Worm (Caenorhabditis elegans): ENCODE measurements around the gene lst-2.

The lst-2 gene

ce11 chrX:4359030-4359429, 24.1 kb downstream of the lst-2 start:
- TF ChIP-seq mab-5 (tag; optimal IDR thresholded peaks at IDR 0.05) (no peak), flh-1 (GFP tag; optimal IDR thresholded peaks at IDR 0.05) (no peak), drap-1 (GFP tag; optimal IDR thresholded peaks at IDR 0.05) (no peak), bed-3 (GFP tag; optimal IDR thresholded peaks at IDR 0.05) (no peak), lin-32 (GFP tag; optimal IDR thresholded peaks at IDR 0.05) (no peak), unc-39 (tag; optimal IDR thresholded peaks at IDR 0.05) (no peak), mep-1 (tag; optimal IDR thresholded peaks at IDR 0.05) (no peak), sptf-1 (tag; optimal IDR thresholded peaks at IDR 0.05) (no peak), ztf-11 (tag; optimal IDR thresholded peaks at IDR 0.05) (no peak), lin-13 (tag; optimal IDR thresholded peaks at IDR 0.05) (no peak)

- TF ChIP-seq tbx-8 (GFP tag; optimal IDR thresholded peaks at IDR 0.05) (no peak), M03D4.4 (tag; optimal IDR thresholded peaks at IDR 0.05) (no peak), nhr-12 (tag; optimal IDR thresholded peaks at IDR 0.05) (no peak), bed-3 (GFP tag; optimal IDR thresholded peaks at IDR 0.05) (no peak), lin-13 (tag; optimal IDR thresholded peaks at IDR 0.05) (no peak), mls-2 (tag; optimal IDR thresholded peaks at IDR 0.05) (no peak), ceh-43 (GFP tag; optimal IDR thresholded peaks at IDR 0.05) (no peak), cnd-1 (tag; optimal IDR thresholded peaks at IDR 0.05) (no peak), elt-3 (tag; optimal IDR thresholded peaks at IDR 0.05) (no peak), sptf-1 (tag; optimal IDR thresholded peaks at IDR 0.05) (no peak), ztf-11 (tag; optimal IDR thresholded peaks at IDR 0.05) (no peak), unc-120 (tag; optimal IDR thresholded peaks at IDR 0.05; ENCODE audit: poor library complexity, severe bottlenecking) (no peak), zip-8 (tag; optimal IDR thresholded peaks at IDR 0.05) (no peak), lsy-2 (tag; optimal IDR thresholded peaks at IDR 0.05) (no peak), sem-2 (GFP tag; optimal IDR thresholded peaks at IDR 0.05) (no peak), nhr-2 (tag; optimal IDR thresholded peaks at IDR 0.05) (no peak)
Observed at ce11 chrX:4357467-4357866, 25.7 kb downstream of the lst-2 start, which contains the start of gene F14H12.6. F14H12.6 (minus strand) TSS chrX:4357567.

- TF ChIP-seq bed-3 (GFP tag; optimal IDR thresholded peaks at IDR 0.05): no peak
- TF ChIP-seq unc-120 (tag; optimal IDR thresholded peaks at IDR 0.05; ENCODE audit: poor library complexity, severe bottlenecking): no peak
- TF ChIP-seq snpc-4 (tag; optimal IDR thresholded peaks at IDR 0.05): no peak
- no peak for TF ChIP-seq flh-1 (GFP tag; optimal IDR thresholded peaks at IDR 0.05)
- no peak for TF ChIP-seq ceh-43 (GFP tag; optimal IDR thresholded peaks at IDR 0.05)
- TF ChIP-seq elt-1 (tag; optimal IDR thresholded peaks at IDR 0.05; ENCODE audit: borderline replicate concordance, insufficient read depth): no peak
- TF ChIP-seq lin-13 (tag; optimal IDR thresholded peaks at IDR 0.05): no peak
- no peak for TF ChIP-seq mls-2 (tag; optimal IDR thresholded peaks at IDR 0.05)
- TF ChIP-seq sptf-1 (tag; optimal IDR thresholded peaks at IDR 0.05): no peak
- TF ChIP-seq drap-1 (GFP tag; optimal IDR thresholded peaks at IDR 0.05): no peak
- no peak for TF ChIP-seq nhr-28 (tag; optimal IDR thresholded peaks at IDR 0.05)
- no peak for TF ChIP-seq hlh-1 (tag; optimal IDR thresholded peaks at IDR 0.05)
- TF ChIP-seq mab-5 (tag; optimal IDR thresholded peaks at IDR 0.05): no peak
- TF ChIP-seq nhr-237 (tag; optimal IDR thresholded peaks at IDR 0.05): no peak
- TF ChIP-seq M03D4.4 (tag; optimal IDR thresholded peaks at IDR 0.05): no peak
- TF ChIP-seq lin-32 (GFP tag; optimal IDR thresholded peaks at IDR 0.05): no peak
Observed at ce11 chrX:4353318-4353717, 29.8 kb downstream of the lst-2 start, which contains the start of gene col-165. col-165 (plus strand) TSS chrX:4353618.

- TF ChIP-seq hlh-1 (tag; optimal IDR thresholded peaks at IDR 0.05) (no peak), cnd-1 (tag; optimal IDR thresholded peaks at IDR 0.05) (no peak), unc-39 (tag; optimal IDR thresholded peaks at IDR 0.05) (no peak), sptf-1 (tag; optimal IDR thresholded peaks at IDR 0.05) (no peak)
Observed at ce11 chrX:4350198-4350597, 33.0 kb downstream of the lst-2 start, which contains the start of gene F14H12.2. F14H12.2 (plus strand) TSS chrX:4350498.

- TF ChIP-seq ztf-11 (tag; optimal IDR thresholded peaks at IDR 0.05): no peak
- TF ChIP-seq ces-1 (GFP tag; optimal IDR thresholded peaks at IDR 0.05): no peak
- TF ChIP-seq lsy-2 (tag; optimal IDR thresholded peaks at IDR 0.05): no peak
Observed at ce11 chrX:4343915-4344314, 39.3 kb downstream of the lst-2 start, which contains the start of gene F14H12.3. F14H12.3 (plus strand) TSS chrX:4344215.

ce11 chrX:4342730-4343129, 40.4 kb downstream of the lst-2 start:
- no peak for TF ChIP-seq sptf-1 (tag; optimal IDR thresholded peaks at IDR 0.05)
- TF ChIP-seq ceh-83 (GFP tag; optimal IDR thresholded peaks at IDR 0.05): no peak
